Fruit fly (Drosophila melanogaster) whole organism, wandering third instar larva: Measurements from ENCODE around the gene gukh.

ENCODE experiments used
- Abd-B ChIP-seq: fragments of >200 bp; optimal IDR thresholded peaks from 2 replicates; lab custom pipeline; 2017; ENCODE audit warnings: missing biosample characterization, missing genetic modification characterization
- CG32264 ChIP-seq: fragments of 200-800 bp; sonication (Bioruptor generic); optimal IDR thresholded peaks from 2 replicates; lab custom pipeline; 2016; ENCODE audit warnings: missing biosample characterization, missing genetic modification characterization
- CG9705 ChIP-seq: fragments of 200-800 bp; sonication (Bioruptor generic); optimal IDR thresholded peaks from 2 replicates; lab custom pipeline; 2018; ENCODE audit warnings: missing biosample characterization, mild to moderate bottlenecking, missing genetic modification characterization
- CrebA ChIP-seq: fragments of 200-800 bp; sonication (Bioruptor generic); optimal IDR thresholded peaks from 2 replicates; lab custom pipeline; 2016; ENCODE audit warnings: missing biosample characterization, mild to moderate bottlenecking, missing genetic modification characterization, borderline replicate concordance
- Dfd ChIP-seq: fragments of >200 bp; optimal IDR thresholded peaks from 2 replicates; lab custom pipeline; 2017; ENCODE audit warnings: missing biosample characterization, missing genetic modification characterization
- Dif ChIP-seq: fragments of 200-275, 200-300 bp; sonication (Bioruptor generic); optimal IDR thresholded peaks from 2 replicates; lab custom pipeline; 2018; ENCODE audit warnings: missing biosample characterization, missing genetic modification characterization; ENCODE audit not compliant: partially characterized antibody
- HLH106 ChIP-seq: fragments of 200-800 bp; optimal IDR thresholded peaks from 3 replicates; lab custom pipeline; 2019; ENCODE audit warnings: missing biosample characterization, mild to moderate bottlenecking, missing genetic modification characterization, moderate library complexity
- Hnf4 ChIP-seq: fragments of 200-800 bp; sonication (Bioruptor generic); optimal IDR thresholded peaks from 2 replicates; lab custom pipeline; 2016; ENCODE audit warnings: missing biosample characterization, mild to moderate bottlenecking, missing genetic modification characterization
- Hr83 ChIP-seq: fragments of 200-300 bp; sonication (Bioruptor generic); optimal IDR thresholded peaks from 2 replicates; lab custom pipeline; 2016; ENCODE audit warnings: missing biosample characterization, mild to moderate bottlenecking, missing genetic modification characterization, moderate library complexity; ENCODE audit not compliant: poor library complexity, severe bottlenecking
- Jra ChIP-seq: sonication (Bioruptor generic); optimal IDR thresholded peaks from 2 replicates; lab custom pipeline; 2016; ENCODE audit warnings: missing biosample characterization, missing genetic modification characterization
- Mio ChIP-seq: sonication (Bioruptor generic); optimal IDR thresholded peaks from 2 replicates; lab custom pipeline; 2016; ENCODE audit warnings: missing biosample characterization, missing genetic modification characterization
- Myc ChIP-seq: fragments of >200 bp; optimal IDR thresholded peaks from 2 replicates; lab custom pipeline; 2017
- OdsH ChIP-seq: fragments of 200-800 bp; sonication (Bioruptor generic); optimal IDR thresholded peaks from 2 replicates; lab custom pipeline; 2016; ENCODE audit warnings: missing biosample characterization, mild to moderate bottlenecking, missing genetic modification characterization
- Rel ChIP-seq, 2 experiments: fragments of 200-800 bp; sonication (Bioruptor generic) in 1 of 2; optimal IDR thresholded peaks; 2 replicates in 1 of 2; 3 replicates in 1 of 2; lab custom pipeline; 2016 to 2019; ENCODE audit warnings: mild to moderate bottlenecking in 2 of 2, missing biosample characterization in 2 of 2, missing genetic modification characterization in 2 of 2, moderate library complexity in 1 of 2
- Sp1 ChIP-seq: fragments of 200-800 bp; sonication (Bioruptor generic); optimal IDR thresholded peaks from 3 replicates; lab custom pipeline; 2019; ENCODE audit warnings: missing biosample characterization, mild to moderate bottlenecking, missing genetic modification characterization, moderate library complexity
- Vsx2 ChIP-seq: fragments of 200-300, 225-300 bp; sonication (Bioruptor generic); optimal IDR thresholded peaks from 2 replicates; lab custom pipeline; 2018; ENCODE audit warnings: missing biosample characterization, missing genetic modification characterization; ENCODE audit not compliant: partially characterized antibody
- br ChIP-seq: fragments of 200-800 bp; sonication (Bioruptor generic); optimal IDR thresholded peaks from 2 replicates; lab custom pipeline; 2016; ENCODE audit warnings: missing biosample characterization, missing genetic modification characterization
- brk ChIP-seq: fragments of 200-800 bp; sonication (Bioruptor generic); optimal IDR thresholded peaks from 2 replicates; lab custom pipeline; 2016; ENCODE audit warnings: missing biosample characterization, mild to moderate bottlenecking, missing genetic modification characterization
- dsf ChIP-seq: sonication (Bioruptor generic); optimal IDR thresholded peaks from 2 replicates; lab custom pipeline; 2016; ENCODE audit warnings: missing biosample characterization, missing genetic modification characterization, borderline replicate concordance
- ey ChIP-seq: fragments of 200-800 bp; sonication (Bioruptor generic); optimal IDR thresholded peaks from 2 replicates; lab custom pipeline; 2016; ENCODE audit warnings: missing biosample characterization, missing genetic modification characterization
- foxo ChIP-seq, 2 experiments: fragments of 200-800 bp; sonication (Bioruptor generic); optimal IDR thresholded peaks; 2 replicates in 1 of 2; 3 replicates in 1 of 2; lab custom pipeline; 2016 to 2017; ENCODE audit warnings: missing biosample characterization in 2 of 2, missing genetic modification characterization in 2 of 2
- h ChIP-seq: fragments of 200-800 bp; sonication (Bioruptor generic); optimal IDR thresholded peaks from 3 replicates; lab custom pipeline; 2016; ENCODE audit warnings: missing biosample characterization, mild to moderate bottlenecking, missing genetic modification characterization
- jim ChIP-seq: fragments of 175-275, 200-325 bp; sonication (Bioruptor generic); optimal IDR thresholded peaks from 2 replicates; lab custom pipeline; 2016; ENCODE audit warnings: missing biosample characterization, mild to moderate bottlenecking, missing genetic modification characterization
- lola ChIP-seq: fragments of >200 bp; optimal IDR thresholded peaks from 2 replicates; lab custom pipeline; 2017; ENCODE audit warnings: missing biosample characterization, missing genetic modification characterization
- pan ChIP-seq: fragments of >200 bp; optimal IDR thresholded peaks from 2 replicates; lab custom pipeline; 2017
- psq ChIP-seq: fragments of 200-800 bp; sonication (Bioruptor generic); optimal IDR thresholded peaks from 3 replicates; lab custom pipeline; 2017; ENCODE audit warnings: missing biosample characterization, mild to moderate bottlenecking, missing genetic modification characterization, moderate library complexity
- rgr ChIP-seq: fragments of 200-800 bp; sonication (Bioruptor generic); optimal IDR thresholded peaks from 3 replicates; lab custom pipeline; 2016; ENCODE audit warnings: missing biosample characterization, mild to moderate bottlenecking, missing genetic modification characterization
- sage ChIP-seq: fragments of 200-800 bp; sonication (Bioruptor generic); optimal IDR thresholded peaks from 2 replicates; lab custom pipeline; 2016; ENCODE audit warnings: missing biosample characterization, mild to moderate bottlenecking, missing genetic modification characterization
- sv ChIP-seq: fragments of 200-800 bp; sonication (Bioruptor generic); optimal IDR thresholded peaks from 3 replicates; lab custom pipeline; 2016; ENCODE audit warnings: missing biosample characterization, missing genetic modification characterization
- tai ChIP-seq: sonication (Bioruptor generic); optimal IDR thresholded peaks from 2 replicates; lab custom pipeline; 2016; ENCODE audit warnings: missing biosample characterization, missing genetic modification characterization
- woc ChIP-seq: sonication (Bioruptor generic); optimal IDR thresholded peaks from 2 replicates; lab custom pipeline; 2016; ENCODE audit warnings: missing biosample characterization, mild to moderate bottlenecking, missing genetic modification characterization

gukh gene

DNA sequence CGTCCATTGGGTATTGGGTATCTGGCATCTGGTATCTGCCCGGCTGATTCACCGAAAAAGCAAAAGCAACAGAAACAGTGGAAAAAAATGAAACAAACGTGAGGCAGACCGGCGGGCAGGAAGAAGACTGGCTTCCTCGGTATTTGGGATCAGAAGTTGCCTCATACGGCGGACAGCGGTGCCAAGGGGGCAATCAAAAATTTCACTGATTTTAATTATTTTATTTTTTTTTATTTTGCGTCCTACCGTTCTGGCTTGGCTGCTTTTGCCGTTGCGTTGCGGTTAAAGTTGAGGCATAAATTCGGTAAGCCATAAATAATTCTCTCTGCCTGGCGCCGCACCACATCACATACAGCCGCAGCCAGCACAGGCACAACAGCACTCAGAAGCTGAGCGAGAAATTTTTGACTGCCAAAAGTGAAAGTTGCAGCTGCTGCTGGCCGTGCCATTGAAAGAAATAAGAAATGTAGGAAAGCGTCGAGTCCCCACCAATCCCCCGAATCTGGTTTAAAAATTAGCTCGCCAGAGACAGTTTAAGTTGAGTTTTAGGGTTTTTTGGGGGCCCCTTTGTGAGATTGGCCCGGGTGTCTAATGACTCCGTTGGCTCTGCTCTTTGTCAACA is 52.8 kb downstream of the gukh start:
- TF ChIP-seq Sp1 (GFP tag; lab: Kevin White, UChicago) = no peak
- no peak for TF ChIP-seq h (GFP tag; lab: Kevin White, UChicago)
- no peak for TF ChIP-seq psq (GFP tag; lab: Kevin White, UChicago)
- no peak for TF ChIP-seq Vsx2
- no peak for TF ChIP-seq brk (GFP tag; lab: Kevin White, UChicago)
- no peak for TF ChIP-seq OdsH (GFP tag; lab: Kevin White, UChicago)
- TF ChIP-seq br (GFP tag; lab: Kevin White, UChicago) = no peak
- TF ChIP-seq CG9705 (GFP tag; lab: Kevin White, UChicago) = no peak
- no peak for TF ChIP-seq Abd-B (GFP tag; lab: Kevin White, UChicago)
- TF ChIP-seq rgr (GFP tag; lab: Kevin White, UChicago) = no peak
- TF ChIP-seq woc = no peak
- TF ChIP-seq tai (GFP tag; lab: Kevin White, UChicago) = no peak
- no peak for TF ChIP-seq HLH106 (tag; lab: Kevin White, UChicago)
- no peak for TF ChIP-seq Mio (GFP tag; lab: Kevin White, UChicago)

DNA sequence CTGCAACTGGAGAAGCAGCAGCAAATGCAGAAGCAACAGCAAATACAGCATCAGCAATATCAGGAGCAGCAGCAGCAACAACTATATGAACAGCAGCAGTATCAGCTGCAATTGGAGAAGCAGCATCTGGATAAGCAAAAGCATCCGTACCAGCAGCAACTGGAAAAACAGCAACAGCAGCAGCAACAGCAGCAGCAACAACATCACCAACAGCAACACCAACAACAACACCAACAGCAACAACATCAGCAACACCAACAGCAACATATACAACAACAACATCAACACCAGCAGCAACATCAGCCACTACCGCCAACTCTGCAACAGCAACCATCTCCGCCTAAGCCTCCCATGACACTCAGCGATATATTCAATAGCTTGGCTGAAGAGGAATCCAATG is 56.9 kb downstream of the gukh start:
- TF ChIP-seq Dfd (GFP tag; lab: Kevin White, UChicago) (peak; percentile 97), dsf (GFP tag; lab: Kevin White, UChicago) (no peak)

DNA sequence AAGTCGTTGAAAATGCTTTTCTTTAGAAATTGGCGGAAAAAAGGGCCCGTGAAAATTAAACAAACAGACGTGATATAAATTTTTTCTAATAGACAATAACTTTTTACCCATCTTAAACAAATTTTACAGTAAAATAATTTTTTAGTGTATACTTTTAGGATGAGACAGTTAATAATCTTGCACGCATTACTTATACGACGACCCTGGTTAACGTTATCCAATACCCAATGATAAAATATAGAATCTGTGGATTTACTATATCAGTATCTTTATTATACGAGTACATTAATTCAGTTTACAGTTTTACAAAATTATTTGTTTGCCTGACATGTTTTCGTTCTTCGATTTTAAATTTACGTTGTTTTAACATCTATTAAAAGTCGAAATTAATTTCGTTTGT is 60.8 kb downstream of the gukh start:
- TF ChIP-seq CrebA (GFP tag; lab: Kevin White, UChicago) (no peak), lola (GFP tag; lab: Kevin White, UChicago) (no peak), CG32264 (no peak), Dfd (GFP tag; lab: Kevin White, UChicago) (no peak), CG9705 (GFP tag; lab: Kevin White, UChicago) (no peak), Jra (GFP tag; lab: Kevin White, UChicago) (no peak), Sp1 (GFP tag; lab: Kevin White, UChicago) (no peak), br (GFP tag; lab: Kevin White, UChicago) (no peak), sv (no peak), Hr83 (GFP tag; lab: Kevin White, UChicago) (no peak), brk (GFP tag; lab: Kevin White, UChicago) (no peak), Myc (no peak), jim (no peak), Dif (GFP tag; lab: Kevin White, UChicago) (no peak), foxo (GFP tag; optimal IDR thresholded peaks at IDR 0.05; lab: Kevin White, UChicago) (no peak), Hnf4 (GFP tag; lab: Kevin White, UChicago) (no peak), woc (no peak)
- TF ChIP-seq, all 38 proteins: peak for 0

DNA sequence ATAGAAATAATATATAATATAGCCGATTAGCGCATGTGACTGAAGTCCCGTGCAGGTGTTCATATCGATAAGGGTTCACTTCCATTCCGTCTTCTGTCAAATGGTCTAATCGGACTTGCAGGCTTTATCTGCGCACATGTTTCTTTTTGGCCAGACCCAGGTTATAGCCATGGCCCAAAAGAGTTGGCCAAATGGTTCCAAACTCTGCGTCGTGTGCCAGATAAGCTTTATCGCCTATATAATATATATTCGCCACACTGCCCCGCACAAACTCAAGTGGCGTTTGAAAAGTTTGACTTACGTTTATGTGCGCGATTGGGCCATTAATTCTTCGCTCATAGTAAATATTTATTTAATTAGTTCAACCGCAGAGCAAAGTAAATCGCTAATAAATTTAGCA is 67.4 kb downstream of the gukh start:
- no peak for TF ChIP-seq sv
- TF ChIP-seq Dfd (GFP tag; lab: Kevin White, UChicago) = no peak
- TF ChIP-seq Dif (GFP tag; lab: Kevin White, UChicago) = peak; percentile 5
- TF ChIP-seq h (GFP tag; lab: Kevin White, UChicago) = peak; percentile 74

DNA sequence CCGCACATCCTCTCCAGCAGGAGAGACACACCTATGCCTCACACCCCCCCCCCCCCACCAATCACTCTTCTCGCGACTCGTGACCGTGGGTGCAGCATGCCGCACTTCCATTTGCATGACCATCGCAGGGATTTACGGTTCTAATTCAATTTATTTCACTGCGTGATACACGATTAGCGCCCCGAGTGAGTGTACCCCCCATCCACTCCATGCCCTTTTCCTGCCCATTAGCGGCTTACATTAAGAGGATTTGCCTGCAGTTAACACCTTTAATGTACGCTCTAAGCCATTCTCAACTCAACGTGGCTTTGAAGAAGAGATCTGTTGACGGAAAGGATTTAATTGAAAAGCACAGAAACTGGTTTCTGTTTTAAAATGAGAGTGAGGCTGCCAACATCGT is 68.7 kb downstream of the gukh start:
- TF ChIP-seq ey = no peak
- no peak for TF ChIP-seq Sp1 (GFP tag; lab: Kevin White, UChicago)
- TF ChIP-seq CG9705 (GFP tag; lab: Kevin White, UChicago) = no peak
- no peak for TF ChIP-seq sv

DNA sequence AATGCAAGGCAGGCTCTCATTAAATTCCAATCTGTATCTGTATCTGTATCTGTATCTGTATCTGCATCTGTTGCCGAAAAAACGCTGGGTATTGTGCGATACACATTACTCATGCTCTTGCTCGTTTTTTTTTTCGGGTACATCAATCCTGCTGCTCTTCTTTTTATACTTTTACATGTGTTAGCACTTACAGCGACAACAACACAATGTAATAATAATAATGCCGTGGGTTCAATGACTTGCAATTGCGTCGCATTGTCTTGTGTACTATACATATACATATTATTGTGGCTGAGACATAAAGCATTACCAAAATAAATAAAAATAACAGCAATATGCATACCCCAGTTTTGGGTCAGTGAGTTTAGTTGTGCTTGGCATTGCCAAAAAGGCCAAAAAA is 71.0 kb downstream of the gukh start:
- TF ChIP-seq Rel (GFP tag; optimal IDR thresholded peaks at IDR 0.05; lab: Kevin White, UChicago) (no peak), Rel (tag; optimal IDR thresholded peaks at IDR 0.05; lab: Kevin White, UChicago) (no peak), sage (no peak), pan (lab: Kevin White, UChicago) (no peak), jim (no peak), CG9705 (GFP tag; lab: Kevin White, UChicago) (no peak), brk (GFP tag; lab: Kevin White, UChicago) (no peak), h (GFP tag; lab: Kevin White, UChicago) (no peak)
